Worm (Caenorhabditis elegans) whole organism, mixed stage, embryonic: ENCODE measurements around the gene F46G11.2.
A peak's percentile ranks its signal among the peaks of the same experiment; 100 is the strongest.

Source experiments
- M03D4.4 ChIP-seq: sonication (generic microtip); optimal IDR thresholded peaks from 2 replicates; lab custom pipeline; 2017; ENCODE audit warnings: mild to moderate bottlenecking, missing genetic modification characterization, missing compliant biosample characterization
- bed-3 ChIP-seq: fragments of 200-800 bp; sonication (Bioruptor generic); optimal IDR thresholded peaks from 3 replicates; lab custom pipeline; 2018; ENCODE audit warnings: mild to moderate bottlenecking, missing genetic modification characterization, moderate library complexity, missing compliant biosample characterization
- blmp-1 ChIP-seq: fragments of 150-350 bp; optimal IDR thresholded peaks from 2 replicates; lab custom pipeline; 2014; ENCODE audit warnings: missing biosample characterization, missing genetic modification characterization
- ceh-39 ChIP-seq: fragments of 150-350 bp; optimal IDR thresholded peaks from 2 replicates; lab custom pipeline; 2014; ENCODE audit warnings: missing biosample characterization, missing genetic modification characterization
- ceh-43 ChIP-seq: fragments of 200-800 bp; sonication (Bioruptor generic); optimal IDR thresholded peaks from 2 replicates; lab custom pipeline; 2018; ENCODE audit warnings: mild to moderate bottlenecking, missing genetic modification characterization, moderate library complexity, missing compliant biosample characterization
- ceh-83 ChIP-seq: fragments of 200-800 bp; sonication (Bioruptor generic); optimal IDR thresholded peaks from 2 replicates; lab custom pipeline; 2018; ENCODE audit warnings: mild to moderate bottlenecking, missing genetic modification characterization, missing compliant biosample characterization
- ces-1 ChIP-seq: fragments of 150-350 bp; optimal IDR thresholded peaks from 2 replicates; lab custom pipeline; 2014; ENCODE audit warnings: missing biosample characterization, missing genetic modification reagents, missing genetic modification characterization
- cnd-1 ChIP-seq: fragments of 200-800 bp; sonication (Bioruptor generic); optimal IDR thresholded peaks from 2 replicates; lab custom pipeline; 2018; ENCODE audit warnings: mild to moderate bottlenecking, missing genetic modification characterization, missing compliant biosample characterization
- drap-1 ChIP-seq: fragments of 200-800 bp; sonication (Bioruptor generic); optimal IDR thresholded peaks from 3 replicates; lab custom pipeline; 2018; ENCODE audit warnings: mild to moderate bottlenecking, missing genetic modification characterization, missing compliant biosample characterization
- elt-1 ChIP-seq: sonication (generic microtip); optimal IDR thresholded peaks from 2 replicates; lab custom pipeline; 2017; ENCODE audit warnings: missing genetic modification characterization, mild to moderate bottlenecking, missing compliant biosample characterization, antibody characterized with exemption, moderate library complexity, borderline replicate concordance; ENCODE audit not compliant: insufficient read depth
- elt-3 ChIP-seq: fragments of 150-350 bp; optimal IDR thresholded peaks from 2 replicates; lab custom pipeline; 2014; ENCODE audit warnings: missing biosample characterization, missing genetic modification characterization
- flh-1 ChIP-seq: fragments of 200-800 bp; sonication (Bioruptor generic); optimal IDR thresholded peaks from 2 replicates; lab custom pipeline; 2018; ENCODE audit warnings: mild to moderate bottlenecking, missing genetic modification characterization, moderate library complexity, missing compliant biosample characterization
- ham-2 ChIP-seq: fragments of 200-800 bp; sonication (Bioruptor generic); optimal IDR thresholded peaks from 2 replicates; lab custom pipeline; 2018; ENCODE audit warnings: mild to moderate bottlenecking, missing genetic modification characterization, missing compliant biosample characterization
- hlh-1 ChIP-seq: fragments of 150-350 bp; optimal IDR thresholded peaks from 2 replicates; lab custom pipeline; 2014; ENCODE audit warnings: missing biosample characterization, missing genetic modification reagents, missing genetic modification characterization
- lin-13 ChIP-seq: fragments of 150-350 bp; optimal IDR thresholded peaks from 2 replicates; lab custom pipeline; 2014; ENCODE audit warnings: missing biosample characterization, missing genetic modification characterization
- lin-32 ChIP-seq: fragments of 200-800 bp; sonication (Bioruptor generic); optimal IDR thresholded peaks from 2 replicates; lab custom pipeline; 2018; ENCODE audit warnings: mild to moderate bottlenecking, missing genetic modification characterization, missing compliant biosample characterization
- lsy-2 ChIP-seq: fragments of 150-350 bp; optimal IDR thresholded peaks from 2 replicates; lab custom pipeline; 2014; ENCODE audit warnings: missing biosample characterization, missing genetic modification characterization
- mls-2 ChIP-seq: sonication (generic microtip); optimal IDR thresholded peaks from 2 replicates; lab custom pipeline; 2016; ENCODE audit warnings: mild to moderate bottlenecking, missing genetic modification characterization, moderate library complexity, missing compliant biosample characterization
- nhr-12 ChIP-seq: fragments of 150-350 bp; optimal IDR thresholded peaks from 2 replicates; lab custom pipeline; 2014; ENCODE audit warnings: missing biosample characterization, missing genetic modification characterization
- nhr-2 ChIP-seq: fragments of 150-350 bp; optimal IDR thresholded peaks from 2 replicates; lab custom pipeline; 2014; ENCODE audit warnings: missing biosample characterization, missing genetic modification characterization
- nhr-237 ChIP-seq: fragments of 150-350 bp; optimal IDR thresholded peaks from 2 replicates; lab custom pipeline; 2014; ENCODE audit warnings: missing biosample characterization, missing genetic modification characterization
- pha-4 ChIP-seq: fragments of 150-350 bp; optimal IDR thresholded peaks from 2 replicates; lab custom pipeline; 2018; ENCODE audit warnings: missing biosample characterization, missing genetic modification reagents, missing genetic modification characterization
- sem-2 ChIP-seq: fragments of 200-800 bp; sonication (Bioruptor generic); optimal IDR thresholded peaks from 2 replicates; lab custom pipeline; 2018; ENCODE audit warnings: mild to moderate bottlenecking, missing genetic modification characterization, missing compliant biosample characterization
- sptf-1 ChIP-seq: sonication (generic microtip); optimal IDR thresholded peaks from 2 replicates; lab custom pipeline; 2017; ENCODE audit warnings: mild to moderate bottlenecking, missing genetic modification characterization, moderate library complexity, missing compliant biosample characterization
- tbx-8 ChIP-seq: fragments of 200-800 bp; sonication (Bioruptor generic); optimal IDR thresholded peaks from 2 replicates; lab custom pipeline; 2018; ENCODE audit warnings: mild to moderate bottlenecking, missing genetic modification characterization, moderate library complexity, missing compliant biosample characterization
- unc-120 ChIP-seq: sonication (generic microtip); optimal IDR thresholded peaks from 2 replicates; lab custom pipeline; 2017; ENCODE audit warnings: missing genetic modification characterization, missing compliant biosample characterization; ENCODE audit not compliant: poor library complexity, severe bottlenecking
- unc-39 ChIP-seq: fragments of 150-350 bp; optimal IDR thresholded peaks from 2 replicates; lab custom pipeline; 2014; ENCODE audit warnings: missing biosample characterization, missing genetic modification characterization
- unc-62 ChIP-seq: fragments of 150-350 bp; optimal IDR thresholded peaks from 2 replicates; lab custom pipeline; 2014; ENCODE audit warnings: missing biosample characterization, missing genetic modification reagents, missing genetic modification characterization
- zip-8 ChIP-seq: fragments of 150-350 bp; optimal IDR thresholded peaks from 2 replicates; lab custom pipeline; 2014; ENCODE audit warnings: missing biosample characterization, missing genetic modification characterization
- ztf-11 ChIP-seq: fragments of 150-350 bp; optimal IDR thresholded peaks from 2 replicates; lab custom pipeline; 2014; ENCODE audit warnings: missing biosample characterization, missing genetic modification characterization

Gene F46G11.2

ce11 chrX:5813030-5813429 is 25.1 kb downstream of the F46G11.2 start:
- no peak for TF ChIP-seq cnd-1 (tag; lab: Kevin White, UChicago)

ce11 chrX:5814342-5814741 is 26.4 kb downstream of the F46G11.2 start:
- TF ChIP-seq ces-1: no peak
- no peak for TF ChIP-seq nhr-237 (tag; lab: Kevin White, UChicago)
- TF ChIP-seq lin-32 (GFP tag; lab: Kevin White, UChicago): no peak
- no peak for TF ChIP-seq mls-2 (tag; lab: Kevin White, UChicago)
- TF ChIP-seq hlh-1: no peak
- TF ChIP-seq tbx-8 (GFP tag; lab: Kevin White, UChicago): no peak
- TF ChIP-seq ztf-11 (tag; lab: Kevin White, UChicago): no peak
- TF ChIP-seq unc-62 (GFP tag; lab: Kevin White, UChicago): no peak
- TF ChIP-seq drap-1 (GFP tag; lab: Kevin White, UChicago): no peak
- no peak for TF ChIP-seq ceh-83 (GFP tag; lab: Kevin White, UChicago)
- TF ChIP-seq lsy-2 (tag; lab: Kevin White, UChicago): no peak

ce11 chrX:5815343-5815742 is 27.4 kb downstream of the F46G11.2 start:
- TF ChIP-seq hlh-1: peak; percentile 49
- TF ChIP-seq elt-3 (tag; lab: Kevin White, UChicago): no peak

- TF ChIP-seq mls-2 (tag; lab: Kevin White, UChicago) (peak; percentile 73), ceh-39 (tag; lab: Kevin White, UChicago) (no peak), lsy-2 (tag; lab: Kevin White, UChicago) (no peak), M03D4.4 (peak; percentile 50), drap-1 (GFP tag; lab: Kevin White, UChicago) (peak; percentile 54), ham-2 (GFP tag; lab: Kevin White, UChicago) (peak; percentile 13), unc-120 (tag; lab: Kevin White, UChicago) (peak; percentile 50), nhr-2 (no peak), tbx-8 (GFP tag; lab: Kevin White, UChicago) (no peak), ces-1 (peak; percentile 24), bed-3 (GFP tag; lab: Kevin White, UChicago) (no peak), ceh-43 (GFP tag; lab: Kevin White, UChicago) (no peak), flh-1 (GFP tag; lab: Kevin White, UChicago) (no peak), pha-4 (tag; lab: Kevin White, UChicago) (no peak), lin-13 (no peak), unc-62 (GFP tag; lab: Kevin White, UChicago) (no peak), nhr-12 (no peak), sptf-1 (tag; lab: Kevin White, UChicago) (peak; percentile 14), cnd-1 (tag; lab: Kevin White, UChicago) (peak; percentile 11), sem-2 (GFP tag; lab: Kevin White, UChicago) (no peak), lin-32 (GFP tag; lab: Kevin White, UChicago) (no peak), nhr-237 (tag; lab: Kevin White, UChicago) (no peak), elt-1 (tag; lab: Kevin White, UChicago) (no peak)
These were observed 28.4 kb downstream of the F46G11.2 start for ce11 chrX:5816346-5816745.

- no peak for TF ChIP-seq ceh-83 (GFP tag; lab: Kevin White, UChicago)
These were observed 29.1 kb downstream of the F46G11.2 start for ce11 chrX:5817078-5817477.

- TF ChIP-seq flh-1 (GFP tag; lab: Kevin White, UChicago): peak; percentile 29
- TF ChIP-seq drap-1 (GFP tag; lab: Kevin White, UChicago): peak; percentile 75
- peak; percentile 61 for TF ChIP-seq ztf-11 (tag; lab: Kevin White, UChicago)
- TF ChIP-seq unc-62 (GFP tag; lab: Kevin White, UChicago): peak; percentile 69
- no peak for TF ChIP-seq zip-8 (tag; lab: Kevin White, UChicago)
- no peak for TF ChIP-seq unc-39
- TF ChIP-seq pha-4 (tag; lab: Kevin White, UChicago): peak; percentile 58
- TF ChIP-seq sptf-1 (tag; lab: Kevin White, UChicago): peak; percentile 67
- peak; percentile 73 for TF ChIP-seq mls-2 (tag; lab: Kevin White, UChicago)
- no peak for TF ChIP-seq blmp-1 (tag; lab: Kevin White, UChicago)
- peak; percentile 42 for TF ChIP-seq cnd-1 (tag; lab: Kevin White, UChicago)
- peak; percentile 85 for TF ChIP-seq ham-2 (GFP tag; lab: Kevin White, UChicago)
- peak; percentile 8 for TF ChIP-seq lin-13
- TF ChIP-seq hlh-1: peak; percentile 40
- TF ChIP-seq, all 35 proteins: peak for 11
These were observed 30.2 kb downstream of the F46G11.2 start for ce11 chrX:5818176-5818575.
